Fruit fly (Drosophila melanogaster) whole organism, adult: ENCODE results near the gene tsh.

Source experiments
- CG1620 ChIP-seq: fragments of 200-800 bp; sonication (Bioruptor generic); optimal IDR thresholded peaks from 2 replicates; lab custom pipeline; 2016; ENCODE audit warnings: missing biosample characterization, missing genetic modification characterization
- CG33017 ChIP-seq: fragments of 200-800 bp; sonication (Bioruptor generic); optimal IDR thresholded peaks from 2 replicates; lab custom pipeline; 2018; ENCODE audit warnings: missing biosample characterization, mild to moderate bottlenecking, missing genetic modification characterization, moderate library complexity
- CG5204 ChIP-seq: fragments of 200-800 bp; sonication (Bioruptor generic); optimal IDR thresholded peaks from 2 replicates; lab custom pipeline; 2016; ENCODE audit warnings: missing biosample characterization, missing genetic modification characterization
- bab1 ChIP-seq: fragments of 200-800 bp; sonication (Bioruptor generic); optimal IDR thresholded peaks from 3 replicates; lab custom pipeline; 2019; ENCODE audit warnings: missing biosample characterization, mild to moderate bottlenecking, missing genetic modification characterization, moderate library complexity

dm6 chr2L:21786991-21787390, 41.4 kb upstream of the tsh start:
- TF ChIP-seq bab1 (GFP tag; lab: Kevin White, UChicago) (no peak), CG5204 (no peak), CG33017 (tag; lab: Kevin White, UChicago) (no peak), CG1620 (GFP tag; lab: Kevin White, UChicago) (no peak)
